Worm (Caenorhabditis elegans) whole organism, early embryonic: ENCODE data around the gene nol-6.
"Not testable (repeated sequence)": the region's sequence is repeated elsewhere in the genome, so short reads cannot be mapped to it uniquely, and the experiment has no call there.

Experiments used
- B0310.2 ChIP-seq: sonication (generic microtip); optimal IDR thresholded peaks from 2 replicates; lab custom pipeline; 2016; ENCODE audit warnings: mild to moderate bottlenecking, missing genetic modification characterization, missing compliant biosample characterization
- F13C5.2 ChIP-seq: sonication (generic microtip); optimal IDR thresholded peaks from 2 replicates; lab custom pipeline; 2017; ENCODE audit warnings: mild to moderate bottlenecking, missing genetic modification characterization, inconsistent platforms, missing compliant biosample characterization
- aly-1 ChIP-seq: sonication (generic microtip); optimal IDR thresholded peaks from 2 replicates; lab custom pipeline; 2016; ENCODE audit warnings: missing genetic modification characterization, missing compliant biosample characterization
- ama-1 ChIP-seq: fragments of 150-350 bp; optimal IDR thresholded peaks from 2 replicates; lab custom pipeline; 2014
- ceh-13 ChIP-seq: fragments of 200-800 bp; sonication (Bioruptor generic); optimal IDR thresholded peaks from 2 replicates; lab custom pipeline; 2018; ENCODE audit warnings: mild to moderate bottlenecking, missing genetic modification characterization, missing compliant biosample characterization
- ceh-36 ChIP-seq: sonication (generic microtip); optimal IDR thresholded peaks from 2 replicates; lab custom pipeline; 2016; ENCODE audit warnings: missing genetic modification characterization, inconsistent platforms, missing compliant biosample characterization
- ets-7 ChIP-seq: sonication (generic microtip); optimal IDR thresholded peaks from 2 replicates; lab custom pipeline; 2016; ENCODE audit warnings: missing genotype, missing genetic modification characterization, missing compliant biosample characterization
- flt-1 ChIP-seq: fragments of 200-800 bp; sonication (Bioruptor generic); IDR thresholded peaks from 2 replicates; pipeline ENCODE4 v1.3.6; 2022; ENCODE audit warnings: missing genetic modification characterization, missing compliant biosample characterization
- hmbx-1 ChIP-seq: sonication (generic microtip); optimal IDR thresholded peaks from 2 replicates; lab custom pipeline; 2016; ENCODE audit warnings: mild to moderate bottlenecking, missing genetic modification characterization, missing compliant biosample characterization
- hmg-4 ChIP-seq: fragments of 200-800 bp; sonication (Bioruptor generic); optimal IDR thresholded peaks from 2 replicates; lab custom pipeline; 2018; ENCODE audit warnings: mild to moderate bottlenecking, missing genetic modification characterization, missing compliant biosample characterization
- hnd-1 ChIP-seq: sonication (generic microtip); optimal IDR thresholded peaks from 2 replicates; lab custom pipeline; 2016; ENCODE audit warnings: missing genetic modification characterization, missing compliant biosample characterization
- pes-1 ChIP-seq: fragments of 200-800 bp; sonication (Bioruptor generic); IDR thresholded peaks from 2 replicates; pipeline ENCODE4 v1.3.6; 2022; ENCODE audit warnings: missing genetic modification reagents, missing genetic modification characterization, missing compliant biosample characterization
- scrt-1 ChIP-seq: fragments of 200-800 bp; sonication (Bioruptor generic); IDR thresholded peaks from 2 replicates; pipeline ENCODE4 v1.3.6; 2022; ENCODE audit warnings: missing genetic modification characterization, missing compliant biosample characterization
- sea-1 ChIP-seq: fragments of 200-800 bp; sonication (Bioruptor generic); conservative IDR thresholded peaks from 2 replicates; pipeline ENCODE4 v1.3.6; 2022; ENCODE audit warnings: missing genetic modification characterization, missing compliant biosample characterization
- tbx-11 ChIP-seq: fragments of 200-800 bp; sonication (Bioruptor generic); IDR thresholded peaks from 2 replicates; pipeline ENCODE4 v1.3.6; 2022; ENCODE audit warnings: missing genetic modification characterization, missing compliant biosample characterization
- tbx-37 ChIP-seq: fragments of 200-800 bp; sonication (Bioruptor generic); conservative IDR thresholded peaks from 2 replicates; pipeline ENCODE4 v1.3.6; 2022; ENCODE audit warnings: missing genetic modification reagents, missing genetic modification characterization, missing compliant biosample characterization
- tra-4 ChIP-seq: sonication (generic microtip); optimal IDR thresholded peaks from 2 replicates; lab custom pipeline; 2017; ENCODE audit warnings: missing genetic modification characterization, missing compliant biosample characterization

nol-6 gene

DNA sequence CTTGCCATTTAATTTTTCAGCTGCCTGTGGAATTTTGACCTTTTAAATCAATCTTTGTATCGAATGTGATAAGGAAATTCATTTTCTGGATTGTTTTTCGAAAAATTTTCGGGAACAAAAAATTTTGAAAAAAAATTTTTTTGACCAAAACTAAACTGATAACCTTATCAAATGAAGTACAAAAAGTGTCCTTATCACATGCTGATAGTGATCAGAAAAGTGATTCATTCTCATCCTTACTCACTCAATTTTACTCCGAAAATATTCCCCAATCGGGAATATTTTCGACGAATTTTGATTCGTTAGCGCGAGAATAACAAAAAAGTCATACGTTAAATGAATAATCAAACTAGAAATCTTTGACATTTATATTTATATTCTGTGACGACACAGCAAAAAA, 38.0 kb upstream of the nol-6 start:
- TF ChIP-seq scrt-1 (GFP tag; lab: Robert Waterston, UW), result no peak
- no peak for TF ChIP-seq flt-1 (GFP tag; lab: Robert Waterston, UW)
- no peak for TF ChIP-seq ceh-36 (tag; lab: Kevin White, UChicago)
- TF ChIP-seq F13C5.2 (tag; lab: Kevin White, UChicago), result no peak
- no peak for TF ChIP-seq ama-1 (lab: Kevin White, UChicago)
- TF ChIP-seq pes-1 (GFP tag; lab: Robert Waterston, UW), result no peak
- no peak for TF ChIP-seq sea-1 (GFP tag; lab: Robert Waterston, UW)

DNA sequence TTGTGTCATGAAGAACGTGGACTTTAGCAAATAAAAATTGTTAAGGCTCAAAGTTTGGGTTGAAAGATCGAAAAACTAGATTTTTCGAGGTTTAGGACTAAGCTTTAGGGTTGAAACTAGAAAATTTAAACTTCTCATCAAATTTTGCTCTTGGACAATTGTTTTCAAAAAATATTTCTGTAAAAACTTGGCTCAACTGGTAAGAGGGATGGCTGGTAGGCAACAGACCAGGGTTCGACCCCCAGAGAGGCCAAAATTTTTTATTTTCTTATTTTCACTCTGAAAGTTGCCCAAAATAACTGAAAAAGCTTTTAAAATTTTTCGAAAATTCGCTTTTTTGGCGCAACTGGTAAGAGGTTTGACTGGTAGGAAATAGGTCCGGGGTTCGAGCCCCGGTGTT, 37.5 kb upstream of the nol-6 start:
- TF ChIP-seq tra-4 (no peak), hmg-4 (no peak), scrt-1 (GFP tag; lab: Robert Waterston, UW) (no peak), hnd-1 (no peak), ceh-13 (GFP tag; lab: Kevin White, UChicago) (no peak), tbx-37 (no peak)

DNA sequence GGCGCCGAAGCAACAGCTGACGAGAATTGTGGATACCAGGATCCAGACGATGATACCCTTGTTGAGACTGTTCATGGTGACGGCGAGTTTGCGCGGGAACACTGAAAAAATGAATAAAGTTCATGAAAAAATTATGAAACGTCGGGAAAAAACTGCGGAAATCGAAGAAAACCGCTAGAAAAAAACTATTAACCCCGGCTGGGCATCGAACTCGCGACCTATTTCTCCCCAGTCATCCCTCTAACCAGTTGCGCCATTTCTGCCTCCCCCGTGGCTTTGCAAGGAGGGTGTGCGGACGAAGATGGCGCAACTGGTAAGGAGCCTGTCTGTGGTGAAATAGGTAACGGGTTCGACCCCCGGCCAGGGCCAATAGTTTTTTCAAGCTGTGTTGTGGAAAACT, 36.2 kb upstream of the nol-6 start, which contains the start of gene H17B01.5:
H17B01.5 (minus strand) TSS at position 101 of the 400 bp plus-strand sequence.
- TF ChIP-seq hmg-4, result no peak
- TF ChIP-seq B0310.2, result no peak
- TF ChIP-seq ceh-36 (tag; lab: Kevin White, UChicago), result no peak
- TF ChIP-seq ets-7 (tag; lab: Kevin White, UChicago), result no peak
- no peak for TF ChIP-seq tra-4
- no peak for TF ChIP-seq hnd-1
- no peak for TF ChIP-seq pes-1 (GFP tag; lab: Robert Waterston, UW)
- TF ChIP-seq sea-1 (GFP tag; lab: Robert Waterston, UW), result no peak
- TF ChIP-seq aly-1, result no peak
- TF ChIP-seq scrt-1 (GFP tag; lab: Robert Waterston, UW), result no peak
- TF ChIP-seq flt-1 (GFP tag; lab: Robert Waterston, UW), result no peak

DNA sequence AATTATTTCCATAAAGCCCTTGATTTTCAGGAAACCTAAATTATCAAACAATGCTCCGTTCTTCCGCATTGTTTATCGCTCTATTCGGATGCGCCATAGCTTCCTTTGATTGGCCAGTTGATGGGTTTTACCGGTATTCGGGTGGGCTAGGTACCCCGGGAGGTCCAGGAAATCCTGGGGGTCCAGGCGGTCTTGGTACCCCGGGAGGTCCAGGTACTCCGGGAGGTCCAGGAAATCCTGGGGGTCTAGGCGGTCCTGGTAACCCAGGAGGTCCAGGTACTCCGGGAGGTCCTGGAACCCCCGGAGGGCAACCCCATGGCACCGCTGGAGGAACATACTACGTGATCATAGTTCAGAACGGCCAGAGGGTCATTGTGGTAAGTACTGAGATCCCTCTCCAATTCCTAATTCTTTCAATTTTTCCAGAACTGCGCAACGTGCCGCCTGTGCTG, 33.2 kb upstream of the nol-6 start, which contains the start of gene H17B01.2:
H17B01.2 (plus strand) TSS at position 51 of the 452 bp plus-strand sequence.
- TF ChIP-seq B0310.2 (no peak), hmbx-1 (tag; lab: Kevin White, UChicago) (no peak), ceh-36 (tag; lab: Kevin White, UChicago) (no peak), tbx-37 (no peak), hmg-4 (no peak), tbx-11 (no peak)

DNA sequence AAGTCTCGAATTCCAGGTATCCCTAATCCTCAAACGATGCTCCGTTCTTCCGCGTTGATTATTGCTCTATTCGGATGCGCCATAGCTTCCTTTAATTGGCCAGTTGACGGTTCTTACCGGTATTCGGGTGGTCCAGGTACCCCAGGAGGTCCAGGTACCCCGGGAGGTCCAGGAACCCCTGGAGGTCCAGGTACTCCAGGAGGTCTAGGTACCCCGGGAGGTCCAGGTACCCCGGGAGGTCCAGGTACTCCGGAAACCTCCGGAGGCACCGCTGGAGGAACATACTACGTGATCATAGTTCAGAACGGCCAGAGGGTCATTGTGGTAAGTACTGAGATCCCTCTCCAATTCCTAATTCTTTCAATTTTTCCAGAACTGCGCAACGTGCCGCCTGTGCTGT, 30.4 kb upstream of the nol-6 start, which contains the start of gene Y51H7C.1:
Y51H7C.1 (plus strand) TSS at position 17 of the 400 bp plus-strand sequence.
- not testable (repeated sequence) for TF ChIP-seq tra-4; aly-1; pes-1 (GFP tag; lab: Robert Waterston, UW)

DNA sequence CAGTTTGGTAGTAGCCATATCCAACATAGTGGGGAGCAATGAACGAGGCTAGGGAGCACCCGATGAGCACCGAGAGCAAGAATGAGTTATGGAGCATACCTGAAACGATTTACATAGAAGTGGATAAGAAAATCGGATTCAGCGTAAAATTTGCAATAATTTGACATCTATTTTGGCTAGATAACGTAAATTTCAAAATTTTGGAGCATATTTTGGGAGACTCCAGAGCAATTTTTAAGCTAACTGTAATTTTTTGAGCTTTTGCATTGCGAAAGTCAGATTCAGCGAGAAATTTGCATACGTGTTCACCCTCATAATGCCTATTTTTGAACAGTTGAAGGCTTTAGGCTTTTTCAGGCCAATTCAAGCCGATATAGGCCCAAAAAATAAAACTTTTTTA, 29.1 kb upstream of the nol-6 start, which contains the start of gene Y51H7C.13:
Y51H7C.13 (minus strand) TSS at position 101 of the 400 bp plus-strand sequence.
- TF ChIP-seq tra-4 (no peak), ets-7 (tag; lab: Kevin White, UChicago) (no peak), B0310.2 (no peak), hnd-1 (no peak), pes-1 (GFP tag; lab: Robert Waterston, UW) (no peak), aly-1 (no peak)

DNA sequence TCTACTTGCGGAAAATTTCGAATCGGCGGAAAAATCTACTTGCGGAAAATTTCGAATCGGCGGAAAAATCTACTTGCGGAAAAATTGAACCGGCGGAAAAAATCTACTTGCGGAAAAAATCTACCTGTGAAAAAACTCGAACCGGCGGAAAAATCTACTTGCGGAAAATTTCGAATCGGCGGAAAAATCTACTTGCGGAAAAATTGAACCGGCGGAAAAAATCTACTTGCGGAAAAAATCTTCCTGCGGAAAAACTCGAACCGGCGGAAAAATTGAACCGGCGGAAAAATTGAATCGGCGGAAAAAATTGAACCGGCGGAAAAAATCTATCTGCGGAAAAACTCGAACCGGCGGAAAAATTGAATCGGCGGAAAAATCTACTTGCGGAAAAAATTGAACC, 20.5 kb upstream of the nol-6 start:
- TF ChIP-seq pes-1 (GFP tag; lab: Robert Waterston, UW), result peak; percentile 75
- peak; percentile 60; the same call in 1 of the 2 replicates for TF ChIP-seq tbx-11

DNA sequence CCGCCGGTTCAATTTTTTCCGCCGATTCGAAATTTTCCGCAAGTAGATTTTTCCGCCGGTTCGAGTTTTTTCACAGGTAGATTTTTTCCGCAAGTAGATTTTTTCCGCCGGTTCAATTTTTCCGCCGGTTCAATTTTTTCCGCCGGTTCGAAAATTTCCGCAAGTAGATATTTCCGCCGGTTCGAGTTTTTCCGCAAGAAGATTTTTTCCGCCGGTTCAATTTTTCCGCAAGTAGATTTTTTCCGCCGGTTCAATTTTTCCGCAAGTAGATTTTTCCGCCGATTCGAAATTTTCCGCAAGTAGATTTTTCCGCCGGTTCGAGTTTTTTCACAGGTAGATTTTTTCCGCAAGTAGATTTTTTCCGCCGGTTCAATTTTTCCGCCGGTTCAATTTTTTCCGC, 16.4 kb upstream of the nol-6 start:
- TF ChIP-seq pes-1 (GFP tag; lab: Robert Waterston, UW) (peak; percentile 41; the same call in 1 of the 2 replicates), scrt-1 (GFP tag; lab: Robert Waterston, UW) (peak; percentile 53; the same call in 1 of the 2 replicates)

DNA sequence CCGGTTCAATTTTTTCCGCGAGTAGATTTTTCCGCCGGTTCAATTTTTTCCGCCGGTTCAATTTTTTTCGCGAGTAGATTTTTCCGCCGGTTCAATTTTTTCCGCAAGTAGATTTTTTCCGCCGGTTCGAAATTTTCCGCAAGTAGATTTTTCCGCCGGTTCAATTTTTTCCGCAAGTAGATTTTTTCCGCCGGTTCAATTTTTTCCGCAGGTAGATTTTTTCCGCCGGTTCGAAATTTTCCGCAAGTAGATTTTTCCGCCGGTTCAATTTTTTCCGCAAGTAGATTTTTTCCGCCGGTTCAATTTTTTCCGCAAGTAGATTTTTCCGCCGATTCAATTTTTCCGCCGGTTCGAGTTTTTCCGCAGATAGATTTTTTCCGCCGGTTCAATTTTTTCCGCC, 15.9 kb upstream of the nol-6 start:
- TF ChIP-seq sea-1 (GFP tag; lab: Robert Waterston, UW) (peak; percentile 53; the same call in 1 of the 2 replicates), scrt-1 (GFP tag; lab: Robert Waterston, UW) (peak; percentile 35; the same call in 1 of the 2 replicates), pes-1 (GFP tag; lab: Robert Waterston, UW) (peak; percentile 46)

DNA sequence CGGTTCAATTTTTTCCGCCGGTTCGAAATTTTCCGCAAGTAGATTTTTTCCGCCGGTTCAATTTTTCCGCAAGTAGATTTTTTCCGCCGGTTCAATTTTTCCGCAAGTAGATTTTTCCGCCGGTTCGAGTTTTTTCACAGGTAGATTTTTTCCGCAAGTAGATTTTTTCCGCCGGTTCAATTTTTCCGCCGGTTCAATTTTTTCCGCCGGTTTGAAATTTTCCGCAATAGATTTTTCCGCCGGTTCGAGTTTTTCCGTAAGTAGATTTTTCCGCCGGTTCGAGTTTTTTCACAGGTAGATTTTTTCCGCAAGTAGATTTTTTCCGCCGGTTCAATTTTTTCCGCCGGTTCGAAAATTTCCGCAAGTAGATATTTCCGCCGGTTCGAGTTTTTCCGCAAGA, 14.7 kb upstream of the nol-6 start:
- TF ChIP-seq tbx-37, result peak; percentile 58
- peak; percentile 61; the same call in 1 of the 2 replicates for TF ChIP-seq scrt-1 (GFP tag; lab: Robert Waterston, UW)
- peak; percentile 50; the same call in 1 of the 2 replicates for TF ChIP-seq pes-1 (GFP tag; lab: Robert Waterston, UW)
